Worm (Caenorhabditis elegans): ENCODE results near the gene jmjd-3.1.

DNA sequence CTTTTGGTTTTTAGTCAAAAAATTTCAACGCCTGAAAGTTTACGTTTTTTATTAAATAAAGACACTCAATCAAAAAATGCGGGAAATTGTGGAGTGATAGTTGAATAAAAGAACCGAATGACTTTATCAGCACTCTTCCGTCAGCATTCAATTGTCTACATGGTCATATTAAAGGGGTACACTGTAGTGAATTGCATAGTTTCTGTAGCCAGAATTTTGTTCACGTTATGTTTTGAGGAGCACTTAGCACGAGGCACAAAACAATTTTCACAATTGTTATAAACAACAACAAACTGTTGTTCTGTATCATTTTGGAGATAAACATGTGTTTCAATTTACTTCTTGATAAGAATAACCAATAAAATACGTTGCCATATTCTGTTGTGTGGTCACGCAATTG, 21.8 kb upstream of the jmjd-3.1 start, which contains the start of gene D2021.4:
- TF ChIP-seq aly-1 (tag; optimal IDR thresholded peaks at IDR 0.05) (no peak), flt-1 (GFP tag; IDR thresholded peaks at IDR 0.05) (no peak), ama-1 (optimal IDR thresholded peaks at IDR 0.05) (no peak)

Measured in whole organism, early embryonic.